Worm (Caenorhabditis elegans) whole organism, L2 larva: ENCODE measurements around the gene F38B7.17.

ENCODE experiments used
- C34F6.9 ChIP-seq: fragments of 150-350 bp; optimal IDR thresholded peaks from 2 replicates; lab custom pipeline; 2014; ENCODE audit warnings: missing biosample characterization, missing genetic modification characterization
- F13H6.1 ChIP-seq: sonication (generic microtip); optimal IDR thresholded peaks from 2 replicates; lab custom pipeline; 2016; ENCODE audit warnings: missing genetic modification characterization, missing compliant biosample characterization
- R02D3.7 ChIP-seq: fragments of 150-350 bp; optimal IDR thresholded peaks from 2 replicates; lab custom pipeline; 2014; ENCODE audit warnings: missing biosample characterization, missing genetic modification characterization
- ZK546.5 ChIP-seq: sonication (generic microtip); optimal IDR thresholded peaks from 2 replicates; lab custom pipeline; 2017; ENCODE audit warnings: missing biosample characterization, missing genetic modification characterization
- alr-1 ChIP-seq: fragments of 150-350 bp; optimal IDR thresholded peaks from 2 replicates; lab custom pipeline; 2014; ENCODE audit warnings: missing biosample characterization, missing genetic modification characterization
- aly-2 ChIP-seq: fragments of 150-350 bp; optimal IDR thresholded peaks from 2 replicates; lab custom pipeline; 2014; ENCODE audit warnings: missing biosample characterization, missing genetic modification characterization
- ama-1 ChIP-seq: fragments of 150-350 bp; optimal IDR thresholded peaks from 2 replicates; lab custom pipeline; 2018; ENCODE audit warnings: inconsistent platforms
- blmp-1 ChIP-seq: sonication (generic microtip); optimal IDR thresholded peaks from 2 replicates; lab custom pipeline; 2017; ENCODE audit warnings: missing genetic modification characterization, mild to moderate bottlenecking, missing compliant biosample characterization, antibody characterized with exemption, moderate library complexity; ENCODE audit not compliant: insufficient read depth
- ceh-16 ChIP-seq: fragments of 150-350 bp; optimal IDR thresholded peaks from 2 replicates; lab custom pipeline; 2014; ENCODE audit warnings: missing biosample characterization, missing genetic modification characterization
- ceh-82 ChIP-seq: fragments of 150-350 bp; optimal IDR thresholded peaks from 2 replicates; lab custom pipeline; 2014; ENCODE audit warnings: missing biosample characterization, missing genetic modification characterization
- crh-2 ChIP-seq: sonication (generic microtip); optimal IDR thresholded peaks from 2 replicates; lab custom pipeline; 2017; ENCODE audit warnings: missing biosample characterization, missing genetic modification characterization
- elt-1 ChIP-seq: fragments of 150-350 bp; optimal IDR thresholded peaks from 2 replicates; lab custom pipeline; 2014; ENCODE audit warnings: missing biosample characterization, missing genetic modification characterization
- fos-1 ChIP-seq: fragments of 150-350 bp; optimal IDR thresholded peaks from 2 replicates; lab custom pipeline; 2014; ENCODE audit warnings: missing biosample characterization, missing genetic modification characterization
- lin-13 ChIP-seq: fragments of 150-350 bp; optimal IDR thresholded peaks from 2 replicates; lab custom pipeline; 2014; ENCODE audit warnings: missing biosample characterization, missing genetic modification reagents, missing genetic modification characterization
- lsy-2 ChIP-seq, 2 experiments: fragments of 150-350 bp in 1 of 2; sonication (generic microtip) in 1 of 2; optimal IDR thresholded peaks; 2 replicates each; lab custom pipeline; 2014 to 2017; ENCODE audit warnings: missing biosample characterization in 2 of 2, missing genetic modification characterization in 2 of 2
- mdl-1 ChIP-seq, 2 experiments: fragments of 150-350 bp in 1 of 2; sonication (generic microtip) in 1 of 2; optimal IDR thresholded peaks; 2 replicates each; lab custom pipeline; 2017; ENCODE audit warnings: missing biosample characterization in 2 of 2, missing genetic modification characterization in 2 of 2
- nhr-129 ChIP-seq: fragments of 150-350 bp; optimal IDR thresholded peaks from 2 replicates; lab custom pipeline; 2014; ENCODE audit warnings: missing biosample characterization, missing genetic modification characterization
- nhr-21 ChIP-seq: fragments of 150-350 bp; optimal IDR thresholded peaks from 2 replicates; lab custom pipeline; 2014; ENCODE audit warnings: missing biosample characterization, missing genetic modification characterization
- nhr-25 ChIP-seq: fragments of 150-350 bp; sonication (generic microtip); optimal IDR thresholded peaks from 3 replicates; lab custom pipeline; 2014; ENCODE audit warnings: missing biosample characterization, missing genetic modification characterization
- nhr-6 ChIP-seq: fragments of 150-350 bp; optimal IDR thresholded peaks from 2 replicates; lab custom pipeline; 2014; ENCODE audit warnings: missing biosample characterization, missing genetic modification characterization
- nhr-77 ChIP-seq: fragments of 150-350 bp; optimal IDR thresholded peaks from 2 replicates; lab custom pipeline; 2014; ENCODE audit warnings: missing biosample characterization, missing genetic modification characterization
- sem-4 ChIP-seq: fragments of 150-350 bp; optimal IDR thresholded peaks from 2 replicates; lab custom pipeline; 2014; ENCODE audit warnings: missing biosample characterization, missing genetic modification reagents, missing genetic modification characterization
- sma-3 ChIP-seq: sonication (generic microtip); optimal IDR thresholded peaks from 2 replicates; lab custom pipeline; 2016; ENCODE audit warnings: missing genetic modification reagents, missing genetic modification characterization, missing compliant biosample characterization
- sma-9 ChIP-seq, 2 experiments: fragments of 150-350 bp in 1 of 2; sonication (generic microtip) in 1 of 2; optimal IDR thresholded peaks; 2 replicates each; lab custom pipeline; 2014 to 2016; ENCODE audit warnings: missing genetic modification characterization in 2 of 2, mild to moderate bottlenecking in 1 of 2, missing biosample characterization in 1 of 2, missing compliant biosample characterization in 1 of 2, missing genetic modification reagents in 1 of 2, moderate library complexity in 1 of 2
- snpc-4 ChIP-seq: fragments of 150-350 bp; optimal IDR thresholded peaks from 2 replicates; lab custom pipeline; 2014; ENCODE audit warnings: missing biosample characterization, missing genetic modification characterization
- unc-39 ChIP-seq: fragments of 150-350 bp; optimal IDR thresholded peaks from 2 replicates; lab custom pipeline; 2014; ENCODE audit warnings: missing biosample characterization, missing genetic modification characterization
- unc-55 ChIP-seq: fragments of 150-350 bp; sonication (generic microtip); optimal IDR thresholded peaks from 3 replicates; lab custom pipeline; 2014; ENCODE audit warnings: missing biosample characterization, missing genetic modification reagents, missing genetic modification characterization
- ztf-11 ChIP-seq: sonication (generic microtip); optimal IDR thresholded peaks from 2 replicates; lab custom pipeline; 2017; ENCODE audit warnings: missing biosample characterization, missing genetic modification characterization
- ztf-4 ChIP-seq: fragments of 150-350 bp; optimal IDR thresholded peaks from 2 replicates; lab custom pipeline; 2014; ENCODE audit warnings: missing biosample characterization, missing genetic modification characterization

F38B7.17 gene

DNA sequence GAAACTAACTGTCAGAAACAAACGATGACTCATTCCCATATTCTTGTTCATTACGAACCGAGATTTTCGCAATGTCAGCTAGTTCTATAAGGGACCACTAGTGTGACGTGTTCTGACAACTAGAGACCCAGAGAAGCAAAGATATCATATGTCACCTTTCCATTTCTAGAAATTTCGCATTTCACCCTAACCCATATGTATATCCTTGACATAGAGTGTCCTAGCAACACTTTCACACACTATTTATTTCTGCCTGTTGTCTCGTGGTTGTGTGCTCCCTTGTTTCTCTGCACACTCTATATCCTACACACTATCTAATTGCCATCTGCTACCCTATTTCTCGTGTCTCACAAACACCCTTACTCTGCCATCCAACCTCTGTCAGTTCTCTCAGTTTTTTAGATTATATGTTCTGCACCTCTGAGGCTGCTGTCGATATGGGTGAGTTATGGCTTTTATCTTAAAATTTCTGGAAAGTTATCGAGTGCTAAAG lies at the start of gene F38B7.17, which contains the start of gene F38B7.3:
TSS of gene F38B7.17 (minus strand) at position 51 of the 493 bp plus-strand sequence.
TSS of gene F38B7.3 (plus strand) at position 194 of the 493 bp plus-strand sequence.
- TF ChIP-seq lin-13 (GFP tag; lab: Kevin White, UChicago) (peak; percentile 38), nhr-6 (tag; lab: Kevin White, UChicago) (peak; percentile 50), lsy-2 (tag; optimal IDR thresholded peaks at IDR 0.05; lab: Kevin White, UChicago) (peak in 1 of 2 experiments; percentile 70), mdl-1 (tag; optimal IDR thresholded peaks at IDR 0.05; lab: Kevin White, UChicago) (peak; percentile 69 to 81), R02D3.7 (no peak), aly-2 (tag; lab: Kevin White, UChicago) (no peak), elt-1 (tag; lab: Kevin White, UChicago) (no peak), ama-1 (lab: Kevin White, UChicago) (peak; percentile 79), fos-1 (peak; percentile 56), F13H6.1 (tag; lab: Kevin White, UChicago) (peak; percentile 64), C34F6.9 (tag; lab: Kevin White, UChicago) (peak; percentile 89), crh-2 (tag; lab: Kevin White, UChicago) (peak; percentile 69), nhr-25 (tag; lab: Kevin White, UChicago) (peak; percentile 78), nhr-21 (tag; lab: Kevin White, UChicago) (peak; percentile 64), ztf-11 (tag; lab: Kevin White, UChicago) (no peak), nhr-129 (tag; lab: Kevin White, UChicago) (peak; percentile 85), ztf-4 (tag; lab: Kevin White, UChicago) (peak; percentile 37), unc-55 (GFP tag; lab: Kevin White, UChicago) (peak; percentile 44), blmp-1 (tag; lab: Kevin White, UChicago) (peak; percentile 77), nhr-77 (tag; lab: Kevin White, UChicago) (no peak), sma-9 (GFP tag; optimal IDR thresholded peaks at IDR 0.05; lab: Kevin White, UChicago) (peak; percentile 70), sma-9 (tag; optimal IDR thresholded peaks at IDR 0.05; lab: Kevin White, UChicago) (no peak)

DNA sequence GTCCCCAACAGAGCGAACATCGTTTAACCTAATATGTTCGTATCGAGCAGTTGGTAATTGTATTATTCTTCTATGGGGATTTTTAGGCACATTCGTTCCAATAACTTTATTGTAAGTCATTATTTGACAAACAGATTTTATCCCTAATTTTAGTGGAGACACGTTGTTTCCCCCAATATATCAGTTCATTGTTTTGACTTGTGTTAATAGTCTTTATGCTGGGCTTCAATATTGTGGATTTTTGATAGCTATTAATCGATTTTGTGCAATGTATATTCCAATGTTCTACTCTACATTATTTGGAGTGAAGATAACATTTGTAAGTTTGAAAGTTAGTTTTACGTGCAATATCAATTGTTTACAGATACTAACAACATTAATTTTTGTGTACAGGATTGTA lies 45.1 kb upstream of the F38B7.17 start:
- no peak for TF ChIP-seq unc-55 (GFP tag; lab: Kevin White, UChicago)

DNA sequence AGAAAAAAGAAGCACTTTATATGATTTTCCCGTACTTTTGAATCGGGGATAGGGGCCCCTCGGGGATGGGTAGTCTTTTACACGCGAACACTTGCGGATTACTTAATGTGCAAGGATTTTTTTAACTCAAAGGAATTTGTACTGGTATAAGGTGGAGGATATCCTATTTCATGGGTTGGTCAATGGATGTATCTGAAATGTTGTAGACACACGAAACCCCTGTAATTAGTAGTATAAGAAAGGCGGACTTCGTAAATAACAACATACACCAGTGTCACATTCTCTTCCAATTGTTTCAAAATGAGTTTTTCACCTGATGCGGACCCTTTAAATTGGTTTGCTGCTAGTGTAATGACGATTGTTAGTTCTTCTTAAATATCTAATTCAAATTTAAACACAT lies 44.7 kb upstream of the F38B7.17 start, which contains the start of gene srx-80:
TSS of gene srx-80 (plus strand) at position 301 of the 400 bp plus-strand sequence.
- no peak for TF ChIP-seq nhr-6 (tag; lab: Kevin White, UChicago)
- TF ChIP-seq ceh-82 (tag; lab: Kevin White, UChicago) = no peak
- no peak for TF ChIP-seq fos-1
- TF ChIP-seq nhr-77 (tag; lab: Kevin White, UChicago) = no peak
- no peak for TF ChIP-seq ztf-11 (tag; lab: Kevin White, UChicago)

DNA sequence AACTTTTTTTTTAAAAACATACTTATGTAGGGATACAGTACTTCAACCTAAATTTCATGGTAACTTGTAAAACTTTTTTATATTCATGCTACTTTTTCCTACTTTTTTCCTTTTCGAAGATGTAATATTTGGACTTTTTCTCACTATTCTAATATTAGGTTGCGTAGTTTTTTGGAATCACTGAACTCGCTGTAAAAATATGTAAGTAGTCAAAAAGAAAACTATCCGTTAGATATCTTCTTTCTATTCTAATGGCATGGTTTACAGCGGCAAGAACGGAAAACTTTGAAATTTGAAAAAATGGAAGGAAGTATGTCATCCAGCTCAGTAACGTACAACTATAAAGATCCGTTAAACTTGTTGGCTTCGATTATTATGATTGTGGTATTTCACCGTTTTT lies 40.7 kb upstream of the F38B7.17 start, which contains the start of gene srx-82:
TSS of gene srx-82 (plus strand) at position 301 of the 400 bp plus-strand sequence.
- TF ChIP-seq ZK546.5 (tag; lab: Kevin White, UChicago) (no peak), nhr-129 (tag; lab: Kevin White, UChicago) (no peak), F13H6.1 (tag; lab: Kevin White, UChicago) (no peak), ztf-11 (tag; lab: Kevin White, UChicago) (no peak), blmp-1 (tag; lab: Kevin White, UChicago) (no peak), unc-39 (no peak), nhr-25 (tag; lab: Kevin White, UChicago) (no peak), ceh-82 (tag; lab: Kevin White, UChicago) (no peak)

DNA sequence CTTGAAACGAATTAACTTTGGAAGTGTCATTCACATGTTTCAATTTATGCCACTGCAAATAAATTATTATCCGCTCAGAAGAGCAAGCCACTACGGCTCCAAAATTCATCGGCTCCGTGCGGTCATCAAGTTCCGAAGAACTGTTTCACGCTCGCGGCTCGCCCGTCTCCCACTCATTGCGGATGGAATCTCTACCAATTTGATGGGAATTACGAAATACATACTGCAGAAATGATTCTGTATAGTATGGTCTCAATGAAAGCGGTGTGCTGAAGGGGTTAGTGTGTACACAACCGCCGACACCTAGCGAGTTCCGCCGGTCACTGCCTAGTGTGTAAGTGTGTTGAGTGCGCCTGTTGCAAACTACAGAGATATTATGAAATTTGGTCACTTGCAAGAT lies 36.4 kb upstream of the F38B7.17 start:
- TF ChIP-seq nhr-21 (tag; lab: Kevin White, UChicago) = peak; percentile 49
- TF ChIP-seq sma-9 (GFP tag; optimal IDR thresholded peaks at IDR 0.05; lab: Kevin White, UChicago) = peak; percentile 84
- TF ChIP-seq sma-9 (tag; optimal IDR thresholded peaks at IDR 0.05; lab: Kevin White, UChicago) = no peak
- TF ChIP-seq ceh-16 (tag; lab: Kevin White, UChicago) = peak; percentile 58
- TF ChIP-seq sma-3 = peak; percentile 75
- no peak for TF ChIP-seq F13H6.1 (tag; lab: Kevin White, UChicago)
- TF ChIP-seq fos-1 = peak; percentile 32
- TF ChIP-seq alr-1 (tag; lab: Kevin White, UChicago) = no peak
- TF ChIP-seq sem-4 (tag; lab: Kevin White, UChicago) = no peak
- peak; percentile 37 for TF ChIP-seq crh-2 (tag; lab: Kevin White, UChicago)
- no peak for TF ChIP-seq nhr-129 (tag; lab: Kevin White, UChicago)
- TF ChIP-seq snpc-4 = peak; percentile 95
- TF ChIP-seq, all 48 proteins: peak for 7
